Worm (Caenorhabditis elegans) whole organism, L3 larva: ENCODE results near the gene ins-7.

Source experiments
- aly-2 ChIP-seq: fragments of 150-350 bp; optimal IDR thresholded peaks from 2 replicates; lab custom pipeline; 2014; ENCODE audit warnings: missing biosample characterization, missing genetic modification characterization
- ama-1 ChIP-seq: fragments of 150-350 bp; optimal IDR thresholded peaks from 2 replicates; lab custom pipeline; 2018
- ceh-16 ChIP-seq: sonication (generic microtip); optimal IDR thresholded peaks from 2 replicates; lab custom pipeline; 2017; ENCODE audit warnings: missing biosample characterization, missing genetic modification characterization
- ceh-28 ChIP-seq: fragments of 150-350 bp; optimal IDR thresholded peaks from 2 replicates; lab custom pipeline; 2014; ENCODE audit warnings: missing biosample characterization, missing genetic modification reagents, missing genetic modification characterization
- ceh-82 ChIP-seq: fragments of 150-350 bp; optimal IDR thresholded peaks from 2 replicates; lab custom pipeline; 2014; ENCODE audit warnings: missing biosample characterization, missing genetic modification characterization
- daf-12 ChIP-seq: fragments of 150-350 bp; optimal IDR thresholded peaks from 2 replicates; lab custom pipeline; 2014; ENCODE audit warnings: missing biosample characterization, missing genetic modification reagents, missing genetic modification characterization
- egl-27 ChIP-seq: sonication (generic microtip); optimal IDR thresholded peaks from 4 replicates; lab custom pipeline; 2017; ENCODE audit warnings: missing biosample characterization, missing genetic modification reagents, missing genetic modification characterization
- egl-5 ChIP-seq: fragments of 150-350 bp; optimal IDR thresholded peaks from 2 replicates; lab custom pipeline; 2017; ENCODE audit warnings: missing biosample characterization, missing genetic modification reagents, missing genetic modification characterization, inconsistent platforms
- elt-1 ChIP-seq: fragments of 150-350 bp; optimal IDR thresholded peaks from 2 replicates; lab custom pipeline; 2014; ENCODE audit warnings: missing biosample characterization, missing genetic modification characterization
- elt-2 ChIP-seq: sonication (generic microtip); optimal IDR thresholded peaks from 2 replicates; lab custom pipeline; 2016; ENCODE audit warnings: missing genetic modification reagents, mild to moderate bottlenecking, missing genetic modification characterization, missing compliant biosample characterization
- elt-3 ChIP-seq, 3 experiments: fragments of 150-350 bp in 1 of 3; sonication (generic microtip) in 2 of 3; optimal IDR thresholded peaks; 2 replicates in 2 of 3; 4 replicates in 1 of 3; lab custom pipeline; 2014 to 2017; ENCODE audit warnings: missing biosample characterization in 3 of 3, missing genetic modification characterization in 3 of 3
- fkh-10 ChIP-seq: sonication (generic microtip); optimal IDR thresholded peaks from 2 replicates; lab custom pipeline; 2017; ENCODE audit warnings: missing biosample characterization, missing genetic modification reagents, missing genetic modification characterization
- fos-1 ChIP-seq: fragments of 150-350 bp; optimal IDR thresholded peaks from 2 replicates; lab custom pipeline; 2014; ENCODE audit warnings: missing biosample characterization, missing genetic modification characterization
- jun-1 ChIP-seq: fragments of 150-350 bp; optimal IDR thresholded peaks from 2 replicates; lab custom pipeline; 2014; ENCODE audit warnings: missing biosample characterization, missing genetic modification reagents, missing genetic modification characterization
- lin-15B ChIP-seq: fragments of 150-350 bp; optimal IDR thresholded peaks from 2 replicates; lab custom pipeline; 2014; ENCODE audit warnings: missing biosample characterization, missing genetic modification characterization
- lin-39 ChIP-seq: fragments of 150-350 bp; optimal IDR thresholded peaks from 2 replicates; lab custom pipeline; 2018; ENCODE audit warnings: missing biosample characterization, missing genetic modification reagents, missing genetic modification characterization
- mdl-1 ChIP-seq: fragments of 150-350 bp; optimal IDR thresholded peaks from 2 replicates; lab custom pipeline; 2014; ENCODE audit warnings: missing biosample characterization, missing genetic modification characterization
- mml-1 ChIP-seq: fragments of 150-350 bp; sonication (generic microtip); optimal IDR thresholded peaks from 3 replicates; lab custom pipeline; 2014; ENCODE audit warnings: missing biosample characterization, missing genetic modification characterization
- nfya-1 ChIP-seq: sonication (generic microtip); optimal IDR thresholded peaks from 2 replicates; lab custom pipeline; 2017; ENCODE audit warnings: missing genetic modification characterization, mild to moderate bottlenecking, missing compliant biosample characterization, antibody characterized with exemption, moderate library complexity; ENCODE audit not compliant: insufficient read depth
- nhr-12 ChIP-seq: fragments of 150-350 bp; optimal IDR thresholded peaks from 2 replicates; lab custom pipeline; 2014; ENCODE audit warnings: missing biosample characterization, missing genetic modification characterization
- nhr-25 ChIP-seq: sonication (generic microtip); optimal IDR thresholded peaks from 2 replicates; lab custom pipeline; 2017; ENCODE audit warnings: missing biosample characterization, missing genetic modification characterization
- nhr-43 ChIP-seq: sonication (generic microtip); optimal IDR thresholded peaks from 2 replicates; lab custom pipeline; 2016; ENCODE audit warnings: mild to moderate bottlenecking, missing genetic modification characterization, missing compliant biosample characterization; ENCODE audit not compliant: poor library complexity, severe bottlenecking
- nhr-67 ChIP-seq: fragments of 150-350 bp; optimal IDR thresholded peaks from 2 replicates; lab custom pipeline; 2014; ENCODE audit warnings: missing biosample characterization, missing genetic modification characterization
- pha-4 ChIP-seq: fragments of 150-350 bp; optimal IDR thresholded peaks from 2 replicates; lab custom pipeline; 2014; ENCODE audit warnings: missing biosample characterization, missing genetic modification reagents, missing genetic modification characterization
- pqm-1 ChIP-seq: fragments of 150-350 bp; optimal IDR thresholded peaks from 2 replicates; lab custom pipeline; 2017; ENCODE audit warnings: missing biosample characterization, missing genetic modification characterization, inconsistent platforms
- sea-2 ChIP-seq: fragments of 150-350 bp; sonication (generic microtip); optimal IDR thresholded peaks from 4 replicates; lab custom pipeline; 2014; ENCODE audit warnings: missing biosample characterization, missing genetic modification reagents, missing genetic modification characterization
- unc-39 ChIP-seq: sonication (generic microtip); optimal IDR thresholded peaks from 4 replicates; lab custom pipeline; 2017; ENCODE audit warnings: missing biosample characterization, missing genetic modification characterization
- unc-62 ChIP-seq: fragments of 150-350 bp; sonication (generic microtip); optimal IDR thresholded peaks from 4 replicates; lab custom pipeline; 2014; ENCODE audit warnings: missing biosample characterization, missing genetic modification reagents, missing genetic modification characterization
- zag-1 ChIP-seq: fragments of 150-350 bp; optimal IDR thresholded peaks from 2 replicates; lab custom pipeline; 2014; ENCODE audit warnings: missing biosample characterization, missing genetic modification characterization

ins-7 gene

DNA sequence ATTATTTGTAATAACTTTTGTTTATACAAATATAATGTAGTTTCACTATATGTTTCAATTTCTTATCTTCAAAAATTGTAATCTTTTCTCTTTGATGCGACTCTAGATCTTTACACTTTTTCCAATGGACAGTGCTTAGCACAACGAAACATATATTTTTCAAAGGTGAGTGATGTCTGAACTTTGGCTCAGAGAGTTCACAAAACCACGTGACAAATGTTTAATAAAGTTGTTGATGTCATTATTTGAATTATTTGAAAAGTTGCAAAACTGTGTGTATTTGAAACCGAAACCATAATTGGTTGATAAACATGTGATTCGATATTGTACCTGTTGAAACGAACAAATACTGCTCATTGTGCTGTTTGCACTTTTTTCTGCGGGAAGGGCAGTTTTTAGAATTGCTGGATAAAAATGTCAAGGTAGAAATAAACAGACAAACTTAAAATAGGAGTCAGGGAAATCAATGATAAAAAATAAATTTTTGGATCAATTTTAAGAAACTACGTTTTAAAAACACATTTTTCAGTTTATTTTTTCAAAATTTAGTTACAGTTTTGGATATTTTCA is 14.5 kb downstream of the ins-7 start:
- TF ChIP-seq nfya-1 (tag; lab: Kevin White, UChicago) (peak; percentile 18), elt-2 (tag; lab: Kevin White, UChicago) (peak; percentile 56), daf-12 (tag; lab: Kevin White, UChicago) (no peak), pha-4 (tag; lab: Kevin White, UChicago) (peak; percentile 60), jun-1 (tag; lab: Kevin White, UChicago) (peak; percentile 52), pqm-1 (peak; percentile 82), lin-39 (tag; lab: Kevin White, UChicago) (no peak)

DNA sequence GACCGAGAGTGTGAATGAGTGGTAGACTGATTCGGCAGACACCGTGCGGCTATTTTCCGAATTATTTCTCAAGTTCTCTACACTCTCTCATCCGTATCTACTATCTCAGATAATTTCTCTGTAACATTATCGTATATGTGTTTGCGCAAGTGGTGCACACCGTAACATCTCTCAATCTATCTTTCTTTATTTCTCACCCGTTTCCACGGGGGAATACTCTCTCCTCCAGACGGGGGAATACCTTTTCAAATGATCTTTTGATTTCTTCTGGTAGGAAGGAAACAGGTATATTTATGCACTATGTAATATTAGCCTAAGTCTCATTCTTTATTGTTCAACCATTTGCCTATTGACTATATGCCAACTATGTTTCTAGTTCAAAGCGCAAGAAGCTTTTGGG is 15.6 kb downstream of the ins-7 start:
- TF ChIP-seq aly-2 (tag; lab: Kevin White, UChicago) (no peak), nhr-67 (no peak), sea-2 (GFP tag; lab: Kevin White, UChicago) (no peak), elt-2 (tag; lab: Kevin White, UChicago) (no peak), lin-15B (no peak), mml-1 (tag; lab: Kevin White, UChicago) (no peak), fos-1 (tag; lab: Kevin White, UChicago) (no peak), nhr-25 (tag; lab: Kevin White, UChicago) (peak; percentile 20), pha-4 (tag; lab: Kevin White, UChicago) (peak; percentile 43), zag-1 (tag; lab: Kevin White, UChicago) (no peak), nfya-1 (tag; lab: Kevin White, UChicago) (no peak), ceh-82 (tag; lab: Kevin White, UChicago) (no peak)

DNA sequence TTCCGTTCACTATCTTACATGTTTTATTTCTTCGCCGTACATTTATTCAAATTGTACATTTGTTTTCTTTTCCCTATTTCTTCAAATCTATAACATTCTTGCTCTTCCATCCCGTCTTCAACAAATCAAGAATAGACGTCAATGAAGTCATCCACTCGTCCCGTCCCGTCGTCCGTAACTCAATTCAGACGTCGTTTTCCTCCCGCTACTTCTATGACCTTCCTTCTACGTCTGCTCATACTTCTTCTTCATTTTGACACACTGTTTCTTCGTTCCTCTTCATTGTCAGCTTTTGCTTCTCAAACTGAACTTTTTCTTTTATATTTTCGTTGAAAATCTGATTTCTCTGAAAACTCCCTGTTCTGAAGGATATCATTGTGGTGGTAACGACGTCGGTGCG is 22.6 kb downstream of the ins-7 start:
- TF ChIP-seq mml-1 (tag; lab: Kevin White, UChicago) (no peak), fkh-10 (GFP tag; lab: Kevin White, UChicago) (peak; percentile 74)

DNA sequence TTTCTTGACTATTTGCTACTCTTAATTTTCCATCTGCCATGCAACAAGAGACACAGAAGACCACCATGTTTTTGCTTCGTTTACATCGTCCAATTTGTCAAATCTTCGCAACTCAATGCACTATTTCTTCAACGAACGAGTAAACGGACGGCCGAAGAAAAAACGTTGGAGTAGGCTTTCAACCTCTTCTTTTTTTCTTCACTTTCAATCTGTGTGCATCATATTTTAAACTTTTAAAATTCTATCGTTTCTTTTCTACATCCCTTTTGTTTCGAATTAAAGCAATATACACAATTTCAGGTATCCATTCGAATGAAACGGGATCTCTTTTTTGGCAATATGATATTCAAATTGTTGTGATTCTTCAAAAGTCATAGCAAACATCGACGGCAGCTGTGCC is 24.9 kb downstream of the ins-7 start, which contains the start of gene acc-1:
TSS of gene acc-1 (plus strand) at position 301 of the 400 bp plus-strand sequence.
- TF ChIP-seq ceh-28 (no peak), ceh-16 (no peak), nhr-12 (tag; lab: Kevin White, UChicago) (no peak), fkh-10 (GFP tag; lab: Kevin White, UChicago) (no peak)

DNA sequence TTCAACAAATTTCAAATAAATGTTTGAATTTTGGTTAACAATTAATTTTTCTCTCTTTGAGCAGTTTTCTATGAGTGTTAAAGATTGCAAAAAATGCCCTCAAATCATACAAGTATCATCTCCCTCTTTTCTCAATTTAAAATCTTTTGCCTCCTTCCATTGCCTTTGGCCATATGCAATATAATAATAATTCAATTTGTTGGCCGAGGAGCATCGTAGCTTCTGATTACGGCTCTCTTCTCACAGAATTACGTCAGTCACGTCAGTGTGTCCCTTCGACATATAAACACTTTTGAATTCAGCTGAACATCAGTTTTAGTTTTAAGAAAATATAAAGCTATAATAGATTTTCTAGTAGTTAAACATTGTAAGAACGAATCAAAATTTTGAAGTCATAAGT is 27.1 kb downstream of the ins-7 start:
- TF ChIP-seq unc-62 (GFP tag; lab: Kevin White, UChicago) (no peak), lin-39 (tag; lab: Kevin White, UChicago) (no peak), egl-5 (tag; lab: Kevin White, UChicago) (no peak), elt-3 (tag; optimal IDR thresholded peaks at IDR 0.05; lab: Kevin White, UChicago) (no peak), aly-2 (tag; lab: Kevin White, UChicago) (no peak), fos-1 (tag; lab: Kevin White, UChicago) (no peak), egl-27 (tag; lab: Kevin White, UChicago) (no peak), nhr-25 (tag; lab: Kevin White, UChicago) (no peak), elt-1 (tag; lab: Kevin White, UChicago) (no peak), mdl-1 (tag; lab: Kevin White, UChicago) (no peak)

DNA sequence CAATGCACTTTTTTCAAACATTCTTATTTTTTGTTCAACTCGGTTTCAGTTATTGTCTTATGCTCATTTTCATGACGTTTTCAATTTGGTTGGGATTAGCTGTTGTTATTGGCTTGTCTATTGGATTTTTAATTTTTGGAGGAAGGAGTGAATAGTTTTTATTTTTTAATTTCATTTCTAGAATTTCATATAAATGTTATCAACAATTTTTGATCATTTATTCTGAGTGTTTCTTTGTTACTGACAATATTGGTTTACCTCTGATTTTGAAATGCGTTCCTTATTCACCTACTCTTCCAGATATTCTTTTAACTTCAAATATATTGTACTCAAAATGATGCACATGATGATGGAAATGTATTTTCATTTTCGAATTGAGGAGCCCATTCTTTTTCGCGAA is 28.6 kb downstream of the ins-7 start, which contains the start of gene F58G6.7:
TSS of gene F58G6.7 (plus strand) at position 301 of the 400 bp plus-strand sequence.
- TF ChIP-seq unc-62 (GFP tag; lab: Kevin White, UChicago) (no peak), nhr-43 (no peak), ama-1 (lab: Kevin White, UChicago) (no peak)

DNA sequence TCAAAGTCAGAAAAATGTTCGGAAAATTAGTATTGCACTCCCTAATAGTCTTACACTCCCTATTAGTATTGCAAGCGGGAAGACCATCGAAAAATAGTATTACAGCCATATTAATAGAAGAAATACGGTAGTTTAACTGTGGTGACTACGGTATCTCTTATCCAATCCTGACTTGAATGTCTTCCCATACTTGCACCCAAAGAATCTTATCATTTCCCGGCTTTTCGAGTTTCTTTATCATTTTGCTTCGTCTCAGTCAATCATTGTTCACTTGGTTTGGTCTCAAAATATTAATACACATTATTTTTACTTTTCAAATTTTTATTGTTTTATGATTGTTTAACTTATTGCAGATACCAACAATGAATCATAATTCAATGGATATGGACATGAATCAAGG is 29.5 kb downstream of the ins-7 start, which contains the start of gene F58G6.3:
TSS of gene F58G6.3 (plus strand) at position 352 of the 400 bp plus-strand sequence.
- TF ChIP-seq nhr-12 (tag; lab: Kevin White, UChicago) = no peak
- TF ChIP-seq pqm-1 = peak; percentile 35
- peak; percentile 7 for TF ChIP-seq nfya-1 (tag; lab: Kevin White, UChicago)
- peak; percentile 62 for TF ChIP-seq elt-2 (tag; lab: Kevin White, UChicago)
- TF ChIP-seq unc-39 (tag; lab: Kevin White, UChicago) = no peak
